Fruit fly (Drosophila melanogaster): ENCODE measurements around the gene CG7246.

DNA sequence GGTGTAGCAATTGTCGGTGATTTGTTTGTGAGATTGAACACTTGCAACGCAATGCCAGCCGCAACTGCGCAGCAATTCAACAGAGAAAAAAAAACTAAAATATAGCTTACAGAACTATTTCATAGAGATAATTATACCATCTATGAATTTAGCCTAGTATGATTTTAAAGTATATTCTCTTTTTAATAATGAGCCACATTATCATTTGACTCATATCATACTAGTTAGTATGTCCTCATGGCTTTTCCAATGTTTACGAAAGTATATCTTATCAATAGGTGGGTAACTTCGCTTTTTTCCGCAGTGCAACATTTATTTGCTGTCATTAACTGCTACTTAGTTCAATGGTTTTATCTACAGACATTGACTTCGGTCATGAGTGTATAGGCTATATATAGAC lies 42.1 kb downstream of the CG7246 start:
- no peak for TF ChIP-seq CG8478 (optimal IDR thresholded peaks at IDR 0.05)
- TF ChIP-seq CTCF (optimal IDR thresholded peaks at IDR 0.05), result no peak
